Fruit fly (Drosophila melanogaster): Measurements from ENCODE around the gene CG2519.

dm6 chr3R:5570635-5571436 is 23.3 kb upstream of the CG2519 start, which contains the start of gene CRMP:
- TF ChIP-seq CG17328 (GFP tag; IDR thresholded peaks at IDR 0.05) (0 out of 2 replicates have a peak, but pooled peaks have one; percentile 5), Neu2 (GFP tag; optimal IDR thresholded peaks at IDR 0.05; ENCODE audit: borderline replicate concordance) (no peak)

Data from whole organism, embryonic.